Worm (Caenorhabditis elegans) whole organism, L2 larva: Measurements from ENCODE around the gene fbxa-176.

Experiments used
- F13H6.1 ChIP-seq: sonication (generic microtip); optimal IDR thresholded peaks from 2 replicates; lab custom pipeline; 2016; ENCODE audit warnings: missing genetic modification characterization, missing compliant biosample characterization
- R02D3.7 ChIP-seq: fragments of 150-350 bp; optimal IDR thresholded peaks from 2 replicates; lab custom pipeline; 2014; ENCODE audit warnings: missing biosample characterization, missing genetic modification characterization
- Y55F3AM.14 ChIP-seq: fragments of 200-800 bp; sonication (Bioruptor generic); optimal IDR thresholded peaks from 2 replicates; lab custom pipeline; 2018; ENCODE audit warnings: mild to moderate bottlenecking, missing genetic modification characterization, missing compliant biosample characterization
- ZK546.5 ChIP-seq: sonication (generic microtip); optimal IDR thresholded peaks from 2 replicates; lab custom pipeline; 2017; ENCODE audit warnings: missing biosample characterization, missing genetic modification characterization
- aly-2 ChIP-seq: fragments of 150-350 bp; optimal IDR thresholded peaks from 2 replicates; lab custom pipeline; 2014; ENCODE audit warnings: missing biosample characterization, missing genetic modification characterization
- ama-1 ChIP-seq: fragments of 150-350 bp; optimal IDR thresholded peaks from 2 replicates; lab custom pipeline; 2018; ENCODE audit warnings: inconsistent platforms
- blmp-1 ChIP-seq: sonication (generic microtip); optimal IDR thresholded peaks from 2 replicates; lab custom pipeline; 2017; ENCODE audit warnings: missing genetic modification characterization, mild to moderate bottlenecking, missing compliant biosample characterization, antibody characterized with exemption, moderate library complexity; ENCODE audit not compliant: insufficient read depth
- ceh-16 ChIP-seq: fragments of 150-350 bp; optimal IDR thresholded peaks from 2 replicates; lab custom pipeline; 2014; ENCODE audit warnings: missing biosample characterization, missing genetic modification characterization
- ceh-82 ChIP-seq: fragments of 150-350 bp; optimal IDR thresholded peaks from 2 replicates; lab custom pipeline; 2014; ENCODE audit warnings: missing biosample characterization, missing genetic modification characterization
- crh-2 ChIP-seq: sonication (generic microtip); optimal IDR thresholded peaks from 2 replicates; lab custom pipeline; 2017; ENCODE audit warnings: missing biosample characterization, missing genetic modification characterization
- elt-3 ChIP-seq: sonication (generic microtip); optimal IDR thresholded peaks from 2 replicates; lab custom pipeline; 2017; ENCODE audit warnings: missing biosample characterization, missing genetic modification characterization
- gmeb-1 ChIP-seq: fragments of 150-350 bp; optimal IDR thresholded peaks from 2 replicates; lab custom pipeline; 2014; ENCODE audit warnings: missing biosample characterization, missing genetic modification characterization
- lin-11 ChIP-seq: fragments of 150-350 bp; sonication (generic microtip); optimal IDR thresholded peaks from 2 replicates; lab custom pipeline; 2014; ENCODE audit warnings: missing biosample characterization, missing genetic modification characterization, inconsistent platforms, mixed read lengths
- lin-13 ChIP-seq: fragments of 150-350 bp; optimal IDR thresholded peaks from 2 replicates; lab custom pipeline; 2014; ENCODE audit warnings: missing biosample characterization, missing genetic modification reagents, missing genetic modification characterization
- mbf-1 ChIP-seq: sonication (generic microtip); optimal IDR thresholded peaks from 2 replicates; lab custom pipeline; 2017; ENCODE audit warnings: missing biosample characterization, missing genetic modification characterization
- nhr-10 ChIP-seq: sonication (generic microtip); optimal IDR thresholded peaks from 2 replicates; lab custom pipeline; 2017; ENCODE audit warnings: missing biosample characterization, missing genetic modification characterization
- nhr-11 ChIP-seq: fragments of 150-350 bp; optimal IDR thresholded peaks from 2 replicates; lab custom pipeline; 2014; ENCODE audit warnings: missing biosample characterization, missing genetic modification characterization
- nhr-21 ChIP-seq: fragments of 150-350 bp; optimal IDR thresholded peaks from 2 replicates; lab custom pipeline; 2014; ENCODE audit warnings: missing biosample characterization, missing genetic modification characterization
- nhr-237 ChIP-seq: fragments of 150-350 bp; optimal IDR thresholded peaks from 2 replicates; lab custom pipeline; 2014; ENCODE audit warnings: missing biosample characterization, missing genetic modification characterization
- nhr-77 ChIP-seq: fragments of 150-350 bp; optimal IDR thresholded peaks from 2 replicates; lab custom pipeline; 2014; ENCODE audit warnings: missing biosample characterization, missing genetic modification characterization
- peb-1 ChIP-seq: fragments of 150-350 bp; optimal IDR thresholded peaks from 2 replicates; lab custom pipeline; 2014; ENCODE audit warnings: missing biosample characterization, missing genetic modification characterization
- sem-4 ChIP-seq: fragments of 150-350 bp; optimal IDR thresholded peaks from 2 replicates; lab custom pipeline; 2014; ENCODE audit warnings: missing biosample characterization, missing genetic modification reagents, missing genetic modification characterization
- skn-1 ChIP-seq: sonication (generic microtip); optimal IDR thresholded peaks from 2 replicates; lab custom pipeline; 2017; ENCODE audit warnings: missing biosample characterization, missing genetic modification characterization
- sma-3 ChIP-seq: sonication (generic microtip); optimal IDR thresholded peaks from 2 replicates; lab custom pipeline; 2016; ENCODE audit warnings: missing genetic modification reagents, missing genetic modification characterization, missing compliant biosample characterization
- sma-9 ChIP-seq, 2 experiments: fragments of 150-350 bp in 1 of 2; sonication (generic microtip) in 1 of 2; optimal IDR thresholded peaks; 2 replicates each; lab custom pipeline; 2014 to 2016; ENCODE audit warnings: missing genetic modification characterization in 2 of 2, mild to moderate bottlenecking in 1 of 2, missing biosample characterization in 1 of 2, missing compliant biosample characterization in 1 of 2, missing genetic modification reagents in 1 of 2, moderate library complexity in 1 of 2
- unc-39 ChIP-seq: fragments of 150-350 bp; optimal IDR thresholded peaks from 2 replicates; lab custom pipeline; 2014; ENCODE audit warnings: missing biosample characterization, missing genetic modification characterization
- unc-55 ChIP-seq: fragments of 150-350 bp; sonication (generic microtip); optimal IDR thresholded peaks from 3 replicates; lab custom pipeline; 2014; ENCODE audit warnings: missing biosample characterization, missing genetic modification reagents, missing genetic modification characterization
- unc-62 ChIP-seq: fragments of 150-350 bp; optimal IDR thresholded peaks from 2 replicates; lab custom pipeline; 2014; ENCODE audit warnings: missing biosample characterization, missing genetic modification reagents, missing genetic modification characterization
- ztf-11 ChIP-seq: sonication (generic microtip); optimal IDR thresholded peaks from 2 replicates; lab custom pipeline; 2017; ENCODE audit warnings: missing biosample characterization, missing genetic modification characterization
- ztf-4 ChIP-seq: fragments of 150-350 bp; optimal IDR thresholded peaks from 2 replicates; lab custom pipeline; 2014; ENCODE audit warnings: missing biosample characterization, missing genetic modification characterization

Gene fbxa-176

ce11 chrV:17520735-17521134 lies 28.7 kb upstream of the fbxa-176 start, which contains the start of gene fbxa-136:
TSS of gene fbxa-136 (plus strand) at chrV:17521035.
- no peak for TF ChIP-seq lin-11
- TF ChIP-seq gmeb-1 (tag; lab: Kevin White, UChicago), result peak; percentile 26
- TF ChIP-seq, all 48 proteins: peak for 1

ce11 chrV:17527729-17528128 lies 21.7 kb upstream of the fbxa-176 start, which contains the start of gene srz-90:
TSS of gene srz-90 (plus strand) at chrV:17528029.
- no peak for TF ChIP-seq ceh-16 (tag; lab: Kevin White, UChicago)
- no peak for TF ChIP-seq peb-1 (tag; lab: Kevin White, UChicago)
- TF ChIP-seq Y55F3AM.14 (GFP tag; lab: Kevin White, UChicago), result no peak
- TF ChIP-seq nhr-21, result no peak
- TF ChIP-seq, all 48 proteins: peak for 0

ce11 chrV:17530486-17530885 lies 19.0 kb upstream of the fbxa-176 start, which contains the start of gene C18D4.12:
TSS of gene C18D4.12 (minus strand) at chrV:17530586.
- TF ChIP-seq Y55F3AM.14 (GFP tag; lab: Kevin White, UChicago) (no peak), ZK546.5 (tag; lab: Kevin White, UChicago) (no peak), lin-11 (no peak), lin-13 (GFP tag; lab: Kevin White, UChicago) (no peak), crh-2 (tag; lab: Kevin White, UChicago) (no peak), unc-39 (tag; lab: Kevin White, UChicago) (no peak), nhr-237 (tag; lab: Kevin White, UChicago) (no peak), ztf-4 (tag; lab: Kevin White, UChicago) (no peak), skn-1 (tag; lab: Kevin White, UChicago) (no peak), blmp-1 (tag; lab: Kevin White, UChicago) (no peak), sma-3 (no peak), mbf-1 (no peak), nhr-11 (tag; lab: Kevin White, UChicago) (no peak), elt-3 (tag; lab: Kevin White, UChicago) (no peak)

ce11 chrV:17531410-17531809 lies 18.1 kb upstream of the fbxa-176 start, which contains the start of gene C18D4.4:
TSS of gene C18D4.4 (minus strand) at chrV:17531510.
- TF ChIP-seq nhr-77 (tag; lab: Kevin White, UChicago) (no peak), unc-55 (GFP tag; lab: Kevin White, UChicago) (no peak), Y55F3AM.14 (GFP tag; lab: Kevin White, UChicago) (no peak), ztf-11 (no peak)
- TF ChIP-seq, all 48 proteins: peak for 0

- TF ChIP-seq gmeb-1 (tag; lab: Kevin White, UChicago), result no peak
- no peak for TF ChIP-seq R02D3.7 (tag; lab: Kevin White, UChicago)
- TF ChIP-seq unc-62, result no peak
- no peak for TF ChIP-seq nhr-10 (tag; lab: Kevin White, UChicago)
- no peak for TF ChIP-seq nhr-237 (tag; lab: Kevin White, UChicago)
- no peak for TF ChIP-seq ztf-11
- TF ChIP-seq lin-13 (GFP tag; lab: Kevin White, UChicago), result no peak
- no peak for TF ChIP-seq sem-4 (tag; lab: Kevin White, UChicago)
- no peak for TF ChIP-seq sma-9 (GFP tag; optimal IDR thresholded peaks at IDR 0.05; lab: Kevin White, UChicago)
- no peak for TF ChIP-seq sma-9 (tag; optimal IDR thresholded peaks at IDR 0.05; lab: Kevin White, UChicago)
- no peak for TF ChIP-seq crh-2 (tag; lab: Kevin White, UChicago)
- no peak for TF ChIP-seq ama-1 (lab: Kevin White, UChicago)
- no peak for TF ChIP-seq aly-2 (tag; lab: Kevin White, UChicago)
- TF ChIP-seq lin-11, result no peak
- no peak for TF ChIP-seq nhr-11 (tag; lab: Kevin White, UChicago)
- TF ChIP-seq, all 48 proteins: peak for 0
Observed at ce11 chrV:17532686-17533085, 16.8 kb upstream of the fbxa-176 start, which contains the start of gene C18D4.3. TSS of gene C18D4.3 (minus strand) at chrV:17532786.

- TF ChIP-seq ceh-82 (tag; lab: Kevin White, UChicago) (no peak), sem-4 (tag; lab: Kevin White, UChicago) (no peak), ama-1 (lab: Kevin White, UChicago) (no peak), F13H6.1 (tag; lab: Kevin White, UChicago) (no peak), ceh-16 (tag; lab: Kevin White, UChicago) (no peak)
Observed at ce11 chrV:17533200-17533599, 16.3 kb upstream of the fbxa-176 start.
